Fruit fly (Drosophila melanogaster) whole organism, embryonic: ENCODE measurements around the gene CG44437.
A peak's percentile ranks its signal among the peaks of the same experiment; 100 is the strongest.

Experiments used
- BtbVII ChIP-seq: fragments of 200-800 bp; sonication (Bioruptor generic); optimal IDR thresholded peaks from 3 replicates; lab custom pipeline; 2017; ENCODE audit warnings: missing biosample characterization, mild to moderate bottlenecking, missing genetic modification characterization
- CG10209 ChIP-seq: fragments of 200-800 bp; sonication (Bioruptor generic); optimal IDR thresholded peaks from 3 replicates; lab custom pipeline; 2017; ENCODE audit warnings: missing biosample characterization, mild to moderate bottlenecking, missing genetic modification characterization, missing genetic modification reagents
- CG10979 ChIP-seq: fragments of 200-800 bp; sonication (Bioruptor generic); optimal IDR thresholded peaks from 2 replicates; lab custom pipeline; 2018; ENCODE audit warnings: missing biosample characterization, mild to moderate bottlenecking, missing genetic modification characterization, moderate library complexity
- CG11504 ChIP-seq: fragments of 200-800 bp; sonication (Bioruptor generic); optimal IDR thresholded peaks from 3 replicates; lab custom pipeline; 2019; ENCODE audit warnings: missing biosample characterization, mild to moderate bottlenecking, missing genetic modification characterization, moderate library complexity
- CG13296 ChIP-seq: fragments of 200-800 bp; sonication (Bioruptor generic); optimal IDR thresholded peaks from 3 replicates; lab custom pipeline; 2018; ENCODE audit warnings: missing biosample characterization, mild to moderate bottlenecking, missing genetic modification characterization
- CG13424 ChIP-seq: fragments of 200-800 bp; sonication (Bioruptor generic); optimal IDR thresholded peaks from 2 replicates; lab custom pipeline; 2019; ENCODE audit warnings: missing biosample characterization, mild to moderate bottlenecking, missing genetic modification characterization, moderate library complexity
- CG14667 ChIP-seq: fragments of 200-800 bp; sonication (Bioruptor generic); IDR thresholded peaks from 2 replicates; pipeline ENCODE4 v1.3.6; 2022; ENCODE audit warnings: missing biosample characterization, missing genetic modification characterization
- CG14710 ChIP-seq: fragments of 200-800 bp; sonication (Bioruptor generic); optimal IDR thresholded peaks from 3 replicates; lab custom pipeline; 2019; ENCODE audit warnings: missing biosample characterization, mild to moderate bottlenecking, missing genetic modification characterization, moderate library complexity
- CG16863 ChIP-seq: fragments of 200-800 bp; sonication (Bioruptor generic); optimal IDR thresholded peaks from 3 replicates; lab custom pipeline; 2016; ENCODE audit warnings: missing biosample characterization, missing genetic modification characterization
- CG17385 ChIP-seq: fragments of 200-800 bp; sonication (Bioruptor generic); optimal IDR thresholded peaks from 3 replicates; lab custom pipeline; 2018; ENCODE audit warnings: missing biosample characterization, mild to moderate bottlenecking, missing genetic modification characterization
- CG17568 ChIP-seq: fragments of 200-800 bp; sonication (Bioruptor generic); optimal IDR thresholded peaks from 2 replicates; lab custom pipeline; 2018; ENCODE audit warnings: missing biosample characterization, mild to moderate bottlenecking, missing genetic modification characterization, moderate library complexity
- CG18262 ChIP-seq: fragments of 200-800 bp; optimal IDR thresholded peaks from 3 replicates; lab custom pipeline; 2019; ENCODE audit warnings: missing biosample characterization, mild to moderate bottlenecking, missing genetic modification characterization, moderate library complexity
- CG18599 ChIP-seq: fragments of 200-800 bp; sonication (Bioruptor generic); optimal IDR thresholded peaks from 3 replicates; lab custom pipeline; 2017; ENCODE audit warnings: missing biosample characterization, missing genetic modification characterization, mild to moderate bottlenecking, moderate library complexity, missing genetic modification reagents
- CG2116 ChIP-seq: fragments of 200-800 bp; sonication (Bioruptor generic); optimal IDR thresholded peaks from 3 replicates; lab custom pipeline; 2018; ENCODE audit warnings: missing biosample characterization, mild to moderate bottlenecking, missing genetic modification characterization
- CG2199 ChIP-seq: fragments of 200-800 bp; sonication (Bioruptor generic); IDR thresholded peaks from 3 replicates; pipeline ENCODE4 v1.3.6; 2022; ENCODE audit warnings: missing biosample characterization, missing genetic modification characterization
- CG2678 ChIP-seq: fragments of 200-800 bp; sonication (Bioruptor generic); optimal IDR thresholded peaks from 3 replicates; lab custom pipeline; 2019; ENCODE audit warnings: missing biosample characterization, mild to moderate bottlenecking, missing genetic modification characterization, moderate library complexity
- CG2712 ChIP-seq: fragments of 200-800 bp; optimal IDR thresholded peaks from 3 replicates; lab custom pipeline; 2019; ENCODE audit warnings: missing biosample characterization, mild to moderate bottlenecking, missing genetic modification characterization, moderate library complexity
- CG4404 ChIP-seq: fragments of 200-800 bp; sonication (Bioruptor generic); IDR thresholded peaks from 2 replicates; pipeline ENCODE4 v1.3.6; 2022; ENCODE audit warnings: missing biosample characterization, missing genetic modification characterization
- CG4424 ChIP-seq: fragments of 200-800 bp; sonication (Bioruptor generic); optimal IDR thresholded peaks from 3 replicates; lab custom pipeline; 2016; ENCODE audit warnings: missing biosample characterization, missing genetic modification characterization
- CG6689 ChIP-seq: fragments of 200-800 bp; sonication (Bioruptor generic); IDR thresholded peaks from 2 replicates; pipeline ENCODE4 v1.3.6; 2022; ENCODE audit warnings: missing biosample characterization, missing genetic modification characterization
- CG7839 ChIP-seq: fragments of 200-800 bp; sonication (Bioruptor generic); optimal IDR thresholded peaks from 3 replicates; lab custom pipeline; 2018; ENCODE audit warnings: missing biosample characterization, mild to moderate bottlenecking, missing genetic modification characterization, moderate library complexity
- CG8478 ChIP-seq: fragments of >200 bp; optimal IDR thresholded peaks from 2 replicates; lab custom pipeline; 2018
- CG9876 ChIP-seq: fragments of 200-800 bp; sonication (Bioruptor generic); optimal IDR thresholded peaks from 2 replicates; lab custom pipeline; 2016; ENCODE audit warnings: missing biosample characterization, missing genetic modification characterization
- CoRest ChIP-seq: fragments of 200-800 bp; sonication (Bioruptor generic); optimal IDR thresholded peaks from 3 replicates; lab custom pipeline; 2018; ENCODE audit warnings: missing biosample characterization, mild to moderate bottlenecking, missing genetic modification characterization, moderate library complexity
- E2f1 ChIP-seq: fragments of 200-800 bp; sonication (Bioruptor generic); IDR thresholded peaks from 2 replicates; pipeline ENCODE4 v1.3.6; 2022; ENCODE audit warnings: missing biosample characterization, missing genetic modification characterization
- Ets65A ChIP-seq: fragments of 200-800 bp; sonication (Bioruptor generic); peaks from one replicate; lab custom pipeline; 2016; ENCODE audit warnings: missing biosample characterization, missing genetic modification characterization
- Fer2 ChIP-seq: fragments of 200-800 bp; sonication (Bioruptor generic); optimal IDR thresholded peaks from 2 replicates; lab custom pipeline; 2018; ENCODE audit warnings: missing biosample characterization, mild to moderate bottlenecking, missing genetic modification characterization, moderate library complexity
- Gug ChIP-seq: fragments of 200-800 bp; sonication (Bioruptor generic); IDR thresholded peaks from 4 replicates; pipeline ENCODE4 v1.3.6; 2022; ENCODE audit warnings: missing biosample characterization, missing genetic modification characterization
- H15 ChIP-seq: fragments of 200-800 bp; sonication (Bioruptor generic); IDR thresholded peaks from 3 replicates; pipeline ENCODE4 v1.3.6; 2022; ENCODE audit warnings: missing biosample characterization, missing genetic modification characterization
- Hand ChIP-seq: fragments of 200-800 bp; sonication (Bioruptor generic); optimal IDR thresholded peaks from 2 replicates; lab custom pipeline; 2017; ENCODE audit warnings: mild to moderate bottlenecking, missing biosample characterization, missing genetic modification reagents, missing genetic modification characterization
- Hey ChIP-seq: fragments of 200-800 bp; sonication (Bioruptor generic); optimal IDR thresholded peaks from 3 replicates; lab custom pipeline; 2018; ENCODE audit warnings: missing biosample characterization, mild to moderate bottlenecking, missing genetic modification characterization
- Myb ChIP-seq: fragments of 200-800 bp; sonication (Bioruptor generic); optimal IDR thresholded peaks from 2 replicates; lab custom pipeline; 2016; ENCODE audit warnings: missing biosample characterization, missing genetic modification characterization
- Ptx1 ChIP-seq: fragments of 200-800 bp; sonication (Bioruptor generic); IDR thresholded peaks from 2 replicates; pipeline ENCODE4 v1.3.6; 2022; ENCODE audit warnings: missing biosample characterization, missing genetic modification characterization
- Side ChIP-seq: fragments of 200-800 bp; sonication (Bioruptor generic); optimal IDR thresholded peaks from 2 replicates; lab custom pipeline; 2016; ENCODE audit warnings: missing biosample characterization, missing genetic modification characterization
- ase ChIP-seq: fragments of 200-800 bp; sonication (Bioruptor generic); IDR thresholded peaks from 3 replicates; pipeline ENCODE4 v1.3.6; 2022; ENCODE audit warnings: missing biosample characterization, missing genetic modification characterization
- bcd ChIP-seq: fragments of 200-800 bp; sonication (Bioruptor generic); optimal IDR thresholded peaks from 2 replicates; lab custom pipeline; 2017; ENCODE audit warnings: missing biosample characterization, mild to moderate bottlenecking, missing genetic modification characterization
- cato ChIP-seq: fragments of 200-800 bp; sonication (Bioruptor generic); optimal IDR thresholded peaks from 2 replicates; lab custom pipeline; 2016; ENCODE audit warnings: missing biosample characterization, missing genetic modification characterization, borderline replicate concordance
- dysf ChIP-seq: fragments of 200-800 bp; sonication (Bioruptor generic); IDR thresholded peaks from 3 replicates; pipeline ENCODE4 v1.3.6; 2022; ENCODE audit warnings: missing biosample characterization, missing genetic modification characterization
- esg ChIP-seq: fragments of 200-800 bp; sonication (Bioruptor generic); conservative IDR thresholded peaks from 2 replicates; pipeline ENCODE4 v1.3.6; 2022; ENCODE audit warnings: missing biosample characterization, missing genetic modification characterization
- fd96Cb ChIP-seq: fragments of 200-800 bp; sonication (Bioruptor generic); optimal IDR thresholded peaks from 2 replicates; lab custom pipeline; 2018; ENCODE audit warnings: missing biosample characterization, mild to moderate bottlenecking, missing genetic modification characterization, moderate library complexity
- fru ChIP-seq: fragments of >200 bp; optimal IDR thresholded peaks from 2 replicates; lab custom pipeline; 2017
- grau ChIP-seq: fragments of 200-800 bp; optimal IDR thresholded peaks from 3 replicates; lab custom pipeline; 2019; ENCODE audit warnings: missing biosample characterization, mild to moderate bottlenecking, missing genetic modification characterization, moderate library complexity
- gro ChIP-seq: fragments of 200-800 bp; sonication (Bioruptor generic); optimal IDR thresholded peaks from 2 replicates; lab custom pipeline; 2016; ENCODE audit warnings: missing biosample characterization, missing genetic modification characterization
- lola ChIP-seq, 3 experiments: fragments of >200 bp in 2 of 3; fragments of 200-800 bp in 1 of 3; sonication (Bioruptor generic) in 1 of 3; optimal IDR thresholded peaks; 2 replicates each; lab custom pipeline; 2017 to 2019; ENCODE audit warnings: missing biosample characterization in 3 of 3, missing genetic modification characterization in 3 of 3, mild to moderate bottlenecking in 1 of 3, moderate library complexity in 1 of 3
- phol ChIP-seq: fragments of 200-800 bp; sonication (Bioruptor generic); optimal IDR thresholded peaks from 3 replicates; lab custom pipeline; 2018; ENCODE audit warnings: missing biosample characterization, mild to moderate bottlenecking, missing genetic modification characterization, moderate library complexity
- pita ChIP-seq: fragments of 200-800 bp; sonication (Bioruptor generic); optimal IDR thresholded peaks from 2 replicates; lab custom pipeline; 2017; ENCODE audit warnings: missing biosample characterization, mild to moderate bottlenecking, missing genetic modification characterization
- sna ChIP-seq: fragments of 200-800 bp; sonication (Bioruptor generic); IDR thresholded peaks from 2 replicates; pipeline ENCODE4 v1.3.6; 2022; ENCODE audit warnings: missing biosample characterization, missing genetic modification characterization; ENCODE audit not compliant: partially characterized antibody
- sqz ChIP-seq: fragments of 200-800 bp; sonication (Bioruptor generic); optimal IDR thresholded peaks from 3 replicates; lab custom pipeline; 2018; ENCODE audit warnings: missing biosample characterization, mild to moderate bottlenecking, missing genetic modification characterization
- trem ChIP-seq: fragments of 200-800 bp; optimal IDR thresholded peaks from 3 replicates; lab custom pipeline; 2019; ENCODE audit warnings: missing biosample characterization, mild to moderate bottlenecking, missing genetic modification characterization, moderate library complexity
- trh ChIP-seq: fragments of 200-800 bp; sonication (Bioruptor generic); optimal IDR thresholded peaks from 2 replicates; lab custom pipeline; 2016; ENCODE audit warnings: missing biosample characterization, missing genetic modification characterization
- unpg ChIP-seq: fragments of 200-800 bp; sonication (Bioruptor generic); optimal IDR thresholded peaks from 3 replicates; lab custom pipeline; 2018; ENCODE audit warnings: missing biosample characterization, mild to moderate bottlenecking, missing genetic modification characterization, moderate library complexity

The CG44437 gene

DNA sequence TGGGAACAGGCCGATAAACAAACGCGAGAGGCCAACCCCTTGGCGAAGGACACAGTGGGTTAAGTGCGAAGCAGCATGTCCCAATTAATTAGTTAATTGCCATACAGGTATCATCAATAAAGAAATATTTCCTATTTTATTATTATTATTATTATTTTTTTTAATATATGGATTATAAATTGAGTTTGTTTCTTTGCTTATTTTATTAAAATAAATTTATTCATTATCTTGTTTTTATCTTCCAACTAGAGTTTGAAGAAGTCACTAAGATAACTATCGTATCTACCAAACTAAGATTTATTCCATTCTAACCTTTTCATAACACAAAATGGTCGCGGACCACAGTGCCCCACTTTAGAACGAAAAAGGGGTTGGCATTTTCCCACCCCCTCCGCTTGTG, 6.0 kb upstream of the CG44437 start (continued):
- TF ChIP-seq CG7839 (tag; lab: Kevin White, UChicago), result peak; percentile 68
- no peak for TF ChIP-seq H15 (GFP tag; lab: Robert Waterston, UW)
- TF ChIP-seq bcd (GFP tag; lab: Kevin White, UChicago), result peak; percentile 17
- TF ChIP-seq CG2678, result peak; percentile 73
- no peak for TF ChIP-seq CG8478 (lab: Kevin White, UChicago)
- TF ChIP-seq CG13296 (GFP tag; lab: Kevin White, UChicago), result peak; percentile 50
- TF ChIP-seq Ptx1 (GFP tag; lab: Robert Waterston, UW), result 0 out of 2 replicates have a peak, but pooled peaks have one; percentile 21
- peak; percentile 66 for TF ChIP-seq CG11504 (tag; lab: Kevin White, UChicago)
- TF ChIP-seq Side (GFP tag; lab: Kevin White, UChicago), result no peak
- peak; percentile 6 for TF ChIP-seq CG4424 (GFP tag; lab: Kevin White, UChicago)
- TF ChIP-seq Hey, result no peak
- no peak for TF ChIP-seq cato (GFP tag; lab: Kevin White, UChicago)
- no peak for TF ChIP-seq esg (GFP tag; lab: Robert Waterston, UW)
- no peak for TF ChIP-seq CG6689 (GFP tag; lab: Robert Waterston, UW)
- peak; percentile 1 for TF ChIP-seq unpg
- peak; percentile 15 for TF ChIP-seq trem (tag; lab: Kevin White, UChicago)
- peak; percentile 18 for TF ChIP-seq CG14710
- TF ChIP-seq sqz, result no peak
- TF ChIP-seq CG17385 (GFP tag; lab: Kevin White, UChicago), result peak; percentile 22
- TF ChIP-seq phol (tag; lab: Kevin White, UChicago), result peak; percentile 52
- TF ChIP-seq Hand (GFP tag; lab: Kevin White, UChicago), result peak; percentile 39
- TF ChIP-seq Myb (GFP tag; lab: Kevin White, UChicago), result no peak
- peak; percentile 36 for TF ChIP-seq BtbVII
- TF ChIP-seq Ets65A (GFP tag; lab: Kevin White, UChicago), result no peak
- TF ChIP-seq CG18262, result peak; percentile 59
- TF ChIP-seq CG2116, result no peak
- no peak for TF ChIP-seq trh (GFP tag; lab: Kevin White, UChicago)
- TF ChIP-seq fd96Cb (tag; lab: Kevin White, UChicago), result peak; percentile 18
- TF ChIP-seq CG16863, result no peak
- TF ChIP-seq CG17568 (GFP tag; lab: Kevin White, UChicago), result no peak
- peak in 1 of 3 experiments; percentile 25 for TF ChIP-seq lola (GFP tag; optimal IDR thresholded peaks at IDR 0.05; lab: Kevin White, UChicago)
- TF ChIP-seq CG13424 (tag; lab: Kevin White, UChicago), result peak; percentile 54
- no peak for TF ChIP-seq gro
- TF ChIP-seq CG4404 (GFP tag; lab: Robert Waterston, UW), result no peak
- peak; percentile 61 for TF ChIP-seq grau (tag; lab: Kevin White, UChicago)
- no peak for TF ChIP-seq CG9876 (GFP tag; lab: Kevin White, UChicago)
- TF ChIP-seq Gug (GFP tag; lab: Robert Waterston, UW), result no peak
- TF ChIP-seq CG10209 (GFP tag; lab: Kevin White, UChicago), result peak; percentile 33
- peak; percentile 59 for TF ChIP-seq CG2712 (tag; lab: Kevin White, UChicago)
- TF ChIP-seq dysf (GFP tag; lab: Robert Waterston, UW), result peak; percentile 38; the same call in 2 of the 3 replicates
- no peak for TF ChIP-seq ase (GFP tag; lab: Robert Waterston, UW)
- TF ChIP-seq CG14667, result no peak
- TF ChIP-seq CG2199, result no peak
- TF ChIP-seq CoRest (tag; lab: Kevin White, UChicago), result peak; percentile 53
- TF ChIP-seq sna (GFP tag; lab: Robert Waterston, UW), result no peak
- TF ChIP-seq pita, result no peak
- TF ChIP-seq CG18599 (GFP tag; lab: Kevin White, UChicago), result peak; percentile 74
- peak; percentile 49 for TF ChIP-seq CG10979 (tag; lab: Kevin White, UChicago)
- no peak for TF ChIP-seq Fer2
- TF ChIP-seq E2f1 (GFP tag; lab: Robert Waterston, UW), result no peak
- TF ChIP-seq fru, result no peak
